Fruit fly (Drosophila melanogaster) whole organism, embryonic: ENCODE results near the gene Vm26Aa.

ENCODE experiments used
- ATbp ChIP-seq: fragments of 200-800 bp; sonication (Bioruptor generic); optimal IDR thresholded peaks from 2 replicates; lab custom pipeline; 2017; ENCODE audit warnings: missing biosample characterization, mild to moderate bottlenecking, missing genetic modification characterization, missing genetic modification reagents
- Atf3 ChIP-seq: fragments of 200-800 bp; sonication (Bioruptor generic); optimal IDR thresholded peaks from 3 replicates; lab custom pipeline; 2016; ENCODE audit warnings: missing biosample characterization, missing genetic modification characterization
- CG10959 ChIP-seq: fragments of 200-800 bp; sonication (Bioruptor generic); IDR thresholded peaks from 2 replicates; pipeline ENCODE4 v1.3.6; 2022; ENCODE audit warnings: missing biosample characterization, missing genetic modification characterization
- CG12769 ChIP-seq: fragments of 200-800 bp; sonication (Bioruptor generic); optimal IDR thresholded peaks from 2 replicates; lab custom pipeline; 2019; ENCODE audit warnings: missing biosample characterization, mild to moderate bottlenecking, missing genetic modification characterization, moderate library complexity
- CG13123 ChIP-seq: fragments of 200-800 bp; sonication (Bioruptor generic); optimal IDR thresholded peaks from 2 replicates; lab custom pipeline; 2016; ENCODE audit warnings: missing biosample characterization, missing genetic modification characterization
- CG1602 ChIP-seq: fragments of 200-800 bp; sonication (Bioruptor generic); optimal IDR thresholded peaks from 3 replicates; lab custom pipeline; 2016; ENCODE audit warnings: missing biosample characterization, missing genetic modification characterization
- CG17612 ChIP-seq: fragments of 200-800 bp; sonication (Bioruptor generic); IDR thresholded peaks from 2 replicates; pipeline ENCODE4 v1.3.6; 2022; ENCODE audit warnings: missing biosample characterization, missing genetic modification characterization
- CG2875 ChIP-seq: fragments of 200-800 bp; sonication (Bioruptor generic); optimal IDR thresholded peaks from 2 replicates; lab custom pipeline; 2017; ENCODE audit warnings: missing biosample characterization, mild to moderate bottlenecking, missing genetic modification characterization, missing genetic modification reagents
- CG3281 ChIP-seq: fragments of 200-800 bp; sonication (Bioruptor generic); optimal IDR thresholded peaks from 3 replicates; lab custom pipeline; 2017; ENCODE audit warnings: missing biosample characterization, mild to moderate bottlenecking, missing genetic modification characterization
- CG34422 ChIP-seq: fragments of 200-800 bp; sonication (Bioruptor generic); IDR thresholded peaks from 3 replicates; pipeline ENCODE4 v1.3.6; 2022; ENCODE audit warnings: missing biosample characterization, missing genetic modification characterization
- CG4328 ChIP-seq: fragments of 200-800 bp; sonication (Bioruptor generic); optimal IDR thresholded peaks from 3 replicates; lab custom pipeline; 2017; ENCODE audit warnings: missing biosample characterization, missing genetic modification reagents, missing genetic modification characterization
- CG4424 ChIP-seq: fragments of 200-800 bp; sonication (Bioruptor generic); optimal IDR thresholded peaks from 3 replicates; lab custom pipeline; 2016; ENCODE audit warnings: missing biosample characterization, missing genetic modification characterization
- CG4730 ChIP-seq: fragments of 200-800 bp; sonication (Bioruptor generic); IDR thresholded peaks from 2 replicates; pipeline ENCODE4 v1.3.6; 2022; ENCODE audit warnings: missing biosample characterization, missing genetic modification characterization
- CG7745 ChIP-seq: fragments of 200-800 bp; sonication (Bioruptor generic); optimal IDR thresholded peaks from 2 replicates; lab custom pipeline; 2018; ENCODE audit warnings: missing biosample characterization, mild to moderate bottlenecking, missing genetic modification characterization, moderate library complexity
- CG8281 ChIP-seq: fragments of 200-800 bp; sonication (Bioruptor generic); optimal IDR thresholded peaks from 2 replicates; lab custom pipeline; 2018; ENCODE audit warnings: missing biosample characterization, mild to moderate bottlenecking, missing genetic modification characterization, moderate library complexity
- CG8765 ChIP-seq: fragments of 200-800 bp; sonication (Bioruptor generic); IDR thresholded peaks from 2 replicates; pipeline ENCODE4 v1.3.6; 2022; ENCODE audit warnings: missing biosample characterization, missing genetic modification characterization
- CG9797 ChIP-seq: fragments of 200-800 bp; sonication (Bioruptor generic); optimal IDR thresholded peaks from 3 replicates; lab custom pipeline; 2018; ENCODE audit warnings: missing biosample characterization, mild to moderate bottlenecking, missing genetic modification characterization
- Camta ChIP-seq: fragments of 200-800 bp; sonication (Bioruptor generic); optimal IDR thresholded peaks from 2 replicates; lab custom pipeline; 2016; ENCODE audit warnings: missing biosample characterization, missing genetic modification characterization
- Dek ChIP-seq: fragments of 200-800 bp; sonication (Bioruptor generic); optimal IDR thresholded peaks from 3 replicates; lab custom pipeline; 2019; ENCODE audit warnings: missing biosample characterization, mild to moderate bottlenecking, missing genetic modification characterization, moderate library complexity
- E2f2 ChIP-seq: fragments of 200-800 bp; sonication (Bioruptor generic); IDR thresholded peaks from 2 replicates; pipeline ENCODE4 v1.3.6; 2022; ENCODE audit warnings: missing biosample characterization, missing genetic modification characterization
- Eip74EF ChIP-seq, 2 experiments: fragments of 200-800 bp in 1 of 2; fragments of >200 bp in 1 of 2; sonication (Bioruptor generic) in 1 of 2; optimal IDR thresholded peaks; 2 replicates each; lab custom pipeline; 2017 to 2019; ENCODE audit warnings: missing biosample characterization in 2 of 2, missing genetic modification characterization in 2 of 2, mild to moderate bottlenecking in 1 of 2, moderate library complexity in 1 of 2
- HmgD ChIP-seq: fragments of 200-800 bp; sonication (Bioruptor generic); optimal IDR thresholded peaks from 3 replicates; lab custom pipeline; 2016; ENCODE audit warnings: missing biosample characterization, missing genetic modification characterization
- Hr39 ChIP-seq: fragments of >200 bp; optimal IDR thresholded peaks from 2 replicates; lab custom pipeline; 2017
- Oaz ChIP-seq: fragments of 200-800 bp; sonication (Bioruptor generic); IDR thresholded peaks from 2 replicates; pipeline ENCODE4 v1.3.6; 2022; ENCODE audit warnings: missing biosample characterization, missing genetic modification characterization
- Oli ChIP-seq: fragments of 200-800 bp; sonication (Bioruptor generic); optimal IDR thresholded peaks from 2 replicates; lab custom pipeline; 2018; ENCODE audit warnings: missing biosample characterization, mild to moderate bottlenecking, missing genetic modification characterization, moderate library complexity
- Ravus ChIP-seq: fragments of 200-800 bp; sonication (Bioruptor generic); IDR thresholded peaks from 2 replicates; pipeline ENCODE4 v1.3.6; 2022; ENCODE audit warnings: missing biosample characterization, missing genetic modification characterization
- Sox100B ChIP-seq: fragments of 200-800 bp; sonication (Bioruptor generic); optimal IDR thresholded peaks from 3 replicates; lab custom pipeline; 2018; ENCODE audit warnings: missing biosample characterization, mild to moderate bottlenecking, missing genetic modification characterization
- Stat92E ChIP-seq, 3 experiments: fragments of >200 bp in 2 of 3; fragments of 200-800 bp in 1 of 3; sonication (Bioruptor generic) in 1 of 3; optimal IDR thresholded peaks; 2 replicates each; lab custom pipeline; 2017 to 2019; ENCODE audit warnings: missing biosample characterization in 3 of 3, missing genetic modification characterization in 3 of 3, mild to moderate bottlenecking in 1 of 3, moderate library complexity in 1 of 3
- al ChIP-seq: fragments of 200-800 bp; sonication (Bioruptor generic); IDR thresholded peaks from 2 replicates; pipeline ENCODE4 v1.3.6; 2022; ENCODE audit warnings: missing biosample characterization, missing genetic modification characterization
- ase ChIP-seq: fragments of 200-800 bp; sonication (Bioruptor generic); IDR thresholded peaks from 3 replicates; pipeline ENCODE4 v1.3.6; 2022; ENCODE audit warnings: missing biosample characterization, missing genetic modification characterization
- bsh ChIP-seq, 2 experiments: fragments of 200-800 bp; sonication (Bioruptor generic); optimal IDR thresholded peaks; 2 replicates each; lab custom pipeline; 2017 to 2018; ENCODE audit warnings: mild to moderate bottlenecking in 2 of 2, missing biosample characterization in 2 of 2, missing genetic modification characterization in 2 of 2, moderate library complexity in 1 of 2
- caup ChIP-seq: fragments of 200-800 bp; sonication (Bioruptor generic); optimal IDR thresholded peaks from 3 replicates; lab custom pipeline; 2017; ENCODE audit warnings: missing biosample characterization, mild to moderate bottlenecking, missing genetic modification characterization, moderate library complexity; ENCODE audit not compliant: severe bottlenecking
- cwo ChIP-seq: fragments of 200-800 bp; sonication (Bioruptor generic); optimal IDR thresholded peaks from 3 replicates; lab custom pipeline; 2017; ENCODE audit warnings: missing biosample characterization, missing genetic modification characterization, mild to moderate bottlenecking, moderate library complexity, missing genetic modification reagents
- dpn ChIP-seq, 2 experiments: fragments of 200-800 bp; sonication (Bioruptor generic); optimal IDR thresholded peaks; 3 replicates each; lab custom pipeline; 2016; ENCODE audit warnings: missing biosample characterization in 2 of 2, missing genetic modification characterization in 2 of 2
- eve ChIP-seq, 2 experiments: fragments of >200 bp; optimal IDR thresholded peaks; 2 replicates each; lab custom pipeline; 2017; ENCODE audit warnings: missing biosample characterization in 2 of 2, missing genetic modification characterization in 2 of 2
- exex ChIP-seq: fragments of 200-800 bp; sonication (Bioruptor generic); optimal IDR thresholded peaks from 4 replicates; lab custom pipeline; 2018; ENCODE audit warnings: missing biosample characterization, mild to moderate bottlenecking, missing genetic modification characterization, moderate library complexity
- gro ChIP-seq: fragments of 200-800 bp; sonication (Bioruptor generic); optimal IDR thresholded peaks from 2 replicates; lab custom pipeline; 2016; ENCODE audit warnings: missing biosample characterization, missing genetic modification characterization
- gsb-n ChIP-seq: fragments of 200-800 bp; sonication (Bioruptor generic); optimal IDR thresholded peaks from 3 replicates; lab custom pipeline; 2018; ENCODE audit warnings: missing biosample characterization, mild to moderate bottlenecking, missing genetic modification characterization
- her ChIP-seq: fragments of 200-800 bp; sonication (Bioruptor generic); optimal IDR thresholded peaks from 2 replicates; lab custom pipeline; 2016; ENCODE audit warnings: missing biosample characterization, missing genetic modification characterization
- inv ChIP-seq: fragments of 200-800 bp; sonication (Bioruptor generic); IDR thresholded peaks from 2 replicates; pipeline ENCODE4 v1.3.6; 2022; ENCODE audit warnings: missing biosample characterization, missing genetic modification characterization; ENCODE audit not compliant: partially characterized antibody
- knrl ChIP-seq: fragments of 200-800 bp; sonication (Bioruptor generic); IDR thresholded peaks from 3 replicates; pipeline ENCODE4 v1.3.6; 2022; ENCODE audit warnings: missing biosample characterization, missing genetic modification characterization; ENCODE audit not compliant: partially characterized antibody
- lab ChIP-seq: fragments of 200-800 bp; sonication (Bioruptor generic); optimal IDR thresholded peaks from 3 replicates; lab custom pipeline; 2017; ENCODE audit warnings: missing biosample characterization, missing genetic modification characterization, mild to moderate bottlenecking, moderate library complexity, missing genetic modification reagents
- lbe ChIP-seq: fragments of 200-800 bp; sonication (Bioruptor generic); optimal IDR thresholded peaks from 2 replicates; lab custom pipeline; 2016; ENCODE audit warnings: missing biosample characterization, mild to moderate bottlenecking, missing genetic modification characterization
- lmd ChIP-seq: fragments of 200-800 bp; sonication (Bioruptor generic); IDR thresholded peaks from 2 replicates; pipeline ENCODE4 v1.3.6; 2022; ENCODE audit warnings: missing biosample characterization, missing genetic modification characterization
- mirr ChIP-seq: fragments of 200-800 bp; sonication (Bioruptor generic); optimal IDR thresholded peaks from 3 replicates; lab custom pipeline; 2018; ENCODE audit warnings: missing biosample characterization, mild to moderate bottlenecking, missing genetic modification characterization
- nau ChIP-seq: fragments of 200-800 bp; sonication (Bioruptor generic); optimal IDR thresholded peaks from 3 replicates; lab custom pipeline; 2017; ENCODE audit warnings: missing biosample characterization, mild to moderate bottlenecking, missing genetic modification characterization, missing genetic modification reagents
- ro ChIP-seq: fragments of 200-800 bp; sonication (Bioruptor generic); IDR thresholded peaks from 2 replicates; pipeline ENCODE4 v1.3.6; 2022; ENCODE audit warnings: missing biosample characterization, missing genetic modification characterization
- vvl ChIP-seq: fragments of 200-800 bp; sonication (Bioruptor generic); IDR thresholded peaks from 2 replicates; pipeline ENCODE4 v1.3.6; 2022; ENCODE audit warnings: missing biosample characterization, missing genetic modification characterization
- zf30C ChIP-seq: fragments of 200-800 bp; sonication (Bioruptor generic); optimal IDR thresholded peaks from 3 replicates; lab custom pipeline; 2018; ENCODE audit warnings: missing biosample characterization, mild to moderate bottlenecking, missing genetic modification characterization

The Vm26Aa gene

dm6 chr2L:5948775-5949526, 11.2 kb downstream of the Vm26Aa start, which contains the start of gene CG9044 (continued):
- TF ChIP-seq eve (GFP tag; optimal IDR thresholded peaks at IDR 0.05; lab: Kevin White, UChicago): no peak
- no peak for TF ChIP-seq CG12769 (tag; lab: Kevin White, UChicago)
- TF ChIP-seq Atf3: peak; percentile 37
- no peak for TF ChIP-seq CG17612 (GFP tag; lab: Robert Waterston, UW)
- TF ChIP-seq CG4328 (GFP tag; lab: Kevin White, UChicago): no peak
- no peak for TF ChIP-seq Sox100B (GFP tag; lab: Kevin White, UChicago)
- no peak for TF ChIP-seq Hr39 (lab: Kevin White, UChicago)
- TF ChIP-seq gro (GFP tag; lab: Kevin White, UChicago): peak; percentile 34
- TF ChIP-seq CG10959 (GFP tag; lab: Robert Waterston, UW): no peak
- TF ChIP-seq CG8281 (tag; lab: Kevin White, UChicago): no peak
- TF ChIP-seq Oaz (GFP tag; lab: Robert Waterston, UW): no peak
- no peak for TF ChIP-seq ATbp (GFP tag; lab: Kevin White, UChicago)
- TF ChIP-seq vvl (GFP tag; lab: Robert Waterston, UW): no peak
- no peak; the same call in 1 of the 2 replicates for TF ChIP-seq CG4730 (GFP tag; lab: Robert Waterston, UW)
- TF ChIP-seq bsh (GFP tag; optimal IDR thresholded peaks at IDR 0.05; lab: Kevin White, UChicago): no peak
- TF ChIP-seq Ravus (GFP tag; lab: Robert Waterston, UW): no peak
- TF ChIP-seq CG7745: no peak
- peak; percentile 91 for TF ChIP-seq inv (GFP tag; lab: Robert Waterston, UW)
- TF ChIP-seq Dek (tag; lab: Kevin White, UChicago): peak; percentile 30
- TF ChIP-seq ro (GFP tag; lab: Robert Waterston, UW): no peak
- TF ChIP-seq CG4424 (GFP tag; lab: Kevin White, UChicago): peak; percentile 59
- no peak for TF ChIP-seq lab (GFP tag; lab: Kevin White, UChicago)
- no peak for TF ChIP-seq cwo
- TF ChIP-seq Eip74EF (GFP tag; optimal IDR thresholded peaks at IDR 0.05; lab: Kevin White, UChicago): no peak
- no peak for TF ChIP-seq Oli (tag; lab: Kevin White, UChicago)
- TF ChIP-seq Camta (GFP tag; lab: Kevin White, UChicago): peak; percentile 42
- TF ChIP-seq CG3281: no peak
- no peak for TF ChIP-seq exex (tag; lab: Kevin White, UChicago)
- no peak for TF ChIP-seq mirr (GFP tag; lab: Kevin White, UChicago)
- TF ChIP-seq gsb-n (tag; lab: Kevin White, UChicago): no peak
- peak; percentile 31 for TF ChIP-seq HmgD (GFP tag; lab: Kevin White, UChicago)
- peak; percentile 76 for TF ChIP-seq E2f2 (GFP tag; lab: Robert Waterston, UW)
- TF ChIP-seq zf30C (GFP tag; lab: Kevin White, UChicago): no peak
- TF ChIP-seq knrl (GFP tag; lab: Robert Waterston, UW): peak; percentile 96
- TF ChIP-seq caup (GFP tag; lab: Kevin White, UChicago): no peak
- peak; percentile 48 for TF ChIP-seq CG1602
- peak; percentile 50 for TF ChIP-seq al
- no peak for TF ChIP-seq nau (GFP tag; lab: Kevin White, UChicago)
- 0 out of 2 replicates have a peak, but pooled peaks have one; percentile 22 for TF ChIP-seq CG8765 (GFP tag; lab: Robert Waterston, UW)
- peak; percentile 59 to 72 for TF ChIP-seq dpn (GFP tag; optimal IDR thresholded peaks at IDR 0.05; lab: Kevin White, UChicago)
- peak in 1 of 3 experiments; percentile 41 for TF ChIP-seq Stat92E (GFP tag; optimal IDR thresholded peaks at IDR 0.05; lab: Kevin White, UChicago)
- peak; percentile 6 for TF ChIP-seq her (GFP tag; lab: Kevin White, UChicago)
- TF ChIP-seq lmd: peak; percentile 59; the same call in 1 of the 2 replicates
- no peak for TF ChIP-seq ase
- no peak for TF ChIP-seq CG9797 (GFP tag; lab: Kevin White, UChicago)
- TF ChIP-seq CG2875 (GFP tag; lab: Kevin White, UChicago): no peak
- TF ChIP-seq lbe (GFP tag; lab: Kevin White, UChicago): peak; percentile 65
- peak; percentile 11 for TF ChIP-seq CG13123
- peak; percentile 49; the same call in 1 of the 3 replicates for TF ChIP-seq CG34422 (GFP tag; lab: Robert Waterston, UW)
